Worm (Caenorhabditis elegans) whole organism, L3 larva: Measurements from ENCODE around the gene dnj-5.
"Not testable (repeated sequence)": the region's sequence is repeated elsewhere in the genome, so short reads cannot be mapped to it uniquely, and the experiment has no call there.

Experiments used
- R02D3.7 ChIP-seq: fragments of 150-350 bp; optimal IDR thresholded peaks from 2 replicates; lab custom pipeline; 2014; ENCODE audit warnings: missing biosample characterization, missing genetic modification characterization
- aly-2 ChIP-seq: fragments of 150-350 bp; optimal IDR thresholded peaks from 2 replicates; lab custom pipeline; 2014; ENCODE audit warnings: missing biosample characterization, missing genetic modification characterization
- ama-1 ChIP-seq: fragments of 150-350 bp; optimal IDR thresholded peaks from 2 replicates; lab custom pipeline; 2018
- ceh-28 ChIP-seq: fragments of 150-350 bp; optimal IDR thresholded peaks from 2 replicates; lab custom pipeline; 2014; ENCODE audit warnings: missing biosample characterization, missing genetic modification reagents, missing genetic modification characterization
- elt-2 ChIP-seq: sonication (generic microtip); optimal IDR thresholded peaks from 2 replicates; lab custom pipeline; 2016; ENCODE audit warnings: missing genetic modification reagents, mild to moderate bottlenecking, missing genetic modification characterization, missing compliant biosample characterization

- not testable (repeated sequence) for TF ChIP-seq ama-1 (lab: Kevin White, UChicago); ceh-28 (tag; lab: Kevin White, UChicago); elt-2; R02D3.7 (tag; lab: Kevin White, UChicago); aly-2 (tag; lab: Kevin White, UChicago)
Measured at ce11 chrII:6907657-6908056, 49.6 kb upstream of the dnj-5 start, which contains the start of gene B0252.3.
